Fruit fly (Drosophila melanogaster) S2 (cell line): Measurements from ENCODE around the gene bon.

ENCODE experiments used
- CG8478 ChIP-seq: fragments of >200 bp; optimal IDR thresholded peaks from 2 replicates; lab custom pipeline; 2018
- CTCF ChIP-seq, 2 experiments: fragments of >200 bp; optimal IDR thresholded peaks; 2 replicates each; lab custom pipeline; 2018

DNA sequence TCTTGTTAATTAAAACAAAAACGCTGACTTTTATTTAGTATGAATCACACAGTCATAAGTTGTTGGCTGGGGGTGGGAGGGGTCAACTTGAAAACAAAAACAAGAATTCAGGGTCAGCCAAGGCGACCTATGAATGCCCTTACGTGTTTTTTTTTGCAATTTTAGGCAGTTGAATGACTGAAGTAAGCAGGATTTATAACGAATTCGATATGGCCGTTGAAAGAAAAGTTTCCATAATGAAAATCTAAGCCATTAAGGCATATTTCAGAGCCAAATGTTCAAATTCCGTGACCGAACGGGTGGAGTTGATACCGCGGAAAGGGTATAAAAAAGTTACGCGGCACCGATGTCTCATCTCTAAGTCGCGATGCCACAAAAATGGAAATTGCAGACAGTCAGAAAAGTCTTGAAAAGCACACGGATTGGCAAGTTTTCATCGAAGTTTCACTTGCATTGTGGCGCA, 41.1 kb downstream of the bon start:
- TF ChIP-seq CG8478 (lab: Kevin White, UChicago) (no peak), CTCF (optimal IDR thresholded peaks at IDR 0.05; lab: Kevin White, UChicago) (no peak)
